Fruit fly (Drosophila melanogaster) Kc167 (cell line): ENCODE data around the gene meso18E.

ENCODE experiments used
- Myc ChIP-seq: fragments of >200 bp; optimal IDR thresholded peaks from 2 replicates; lab custom pipeline; 2017; ENCODE audit warnings: missing external identifiers
- Sin3A ChIP-seq: fragments of >200 bp; optimal IDR thresholded peaks from 2 replicates; lab custom pipeline; 2018; ENCODE audit warnings: missing external identifiers
- h ChIP-seq: fragments of >200 bp; optimal IDR thresholded peaks from 3 replicates; lab custom pipeline; 2018; ENCODE audit warnings: missing external identifiers
- insv ChIP-seq: fragments of >200 bp; optimal IDR thresholded peaks from 3 replicates; lab custom pipeline; 2018; ENCODE audit warnings: missing external identifiers
- psq ChIP-seq: fragments of >200 bp; optimal IDR thresholded peaks from 2 replicates; lab custom pipeline; 2017; ENCODE audit warnings: missing external identifiers
- ttk ChIP-seq: sonication (Bioruptor generic); optimal IDR thresholded peaks from 2 replicates; lab custom pipeline; 2017; ENCODE audit warnings: missing external identifiers

meso18E gene

DNA sequence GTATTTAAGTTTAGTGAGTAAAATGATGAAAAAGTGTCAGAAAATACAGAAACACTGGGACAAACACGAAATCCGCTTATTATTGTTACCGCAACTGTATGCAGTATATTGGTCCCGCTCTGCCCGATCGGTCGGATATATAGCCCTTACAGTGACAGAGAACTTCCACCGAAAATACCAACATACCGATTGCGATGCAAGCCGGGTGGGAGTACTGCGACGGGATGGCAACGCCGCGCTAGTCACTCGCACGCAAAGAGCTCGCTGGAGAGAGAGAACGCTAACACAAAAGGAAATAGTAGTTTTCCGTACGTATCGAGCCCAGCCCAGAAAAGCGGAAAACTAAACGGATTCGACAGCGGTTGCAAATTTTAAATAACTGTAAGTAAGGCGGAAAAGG is 16.0 kb downstream of the meso18E start, which contains the start of gene Cdc42:
Gene Cdc42 (plus strand): TSS at position 247 of the 400 bp plus-strand sequence.
- TF ChIP-seq h (lab: Kevin White, UChicago) (no peak), psq (no peak), insv (lab: Kevin White, UChicago) (no peak), Sin3A (lab: Kevin White, UChicago) (no peak), Myc (no peak), ttk (lab: Kevin White, UChicago) (no peak)

DNA sequence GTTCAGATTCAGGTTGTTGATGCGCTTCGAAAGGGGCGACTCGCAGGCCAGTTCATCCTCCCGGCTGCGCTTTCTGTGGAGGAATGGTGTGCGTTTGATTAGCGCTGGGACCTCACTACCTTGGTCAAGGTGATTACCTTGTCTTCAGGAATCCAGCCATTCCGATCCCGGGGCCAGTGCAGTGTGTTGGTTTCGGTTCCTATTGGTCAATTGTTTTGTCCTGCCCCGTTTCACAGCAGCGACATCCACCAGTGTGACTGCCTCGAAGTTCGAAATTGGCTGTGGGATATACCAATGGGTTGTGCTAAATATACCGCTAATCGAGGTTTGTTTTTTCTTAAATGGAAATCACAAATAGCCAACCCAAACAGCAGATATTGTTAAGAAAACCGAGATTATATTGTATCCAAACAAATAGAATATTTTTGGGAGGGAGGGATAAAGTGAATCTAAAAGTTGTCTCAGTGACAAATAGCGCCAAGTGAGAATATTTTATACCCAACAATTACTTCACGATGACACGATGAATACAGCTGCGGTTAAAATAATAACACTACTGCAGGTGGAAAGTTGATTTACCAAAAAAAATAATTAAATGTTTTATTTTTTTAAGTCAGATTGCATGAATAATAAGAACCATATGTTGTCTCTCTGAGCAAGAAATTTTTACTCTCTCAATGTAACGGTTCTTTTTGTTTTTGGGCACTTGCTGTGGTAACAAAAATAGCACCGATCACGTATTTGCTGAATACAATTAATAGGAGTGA is 17.9 kb downstream of the meso18E start, which contains the start of gene CG14229:
Gene CG14229 (minus strand): TSS at position 459 of the 767 bp plus-strand sequence.
- no peak for TF ChIP-seq psq
- TF ChIP-seq Myc = no peak
- no peak for TF ChIP-seq ttk (lab: Kevin White, UChicago)
- no peak for TF ChIP-seq insv (lab: Kevin White, UChicago)
- no peak for TF ChIP-seq Sin3A (lab: Kevin White, UChicago)
- no peak for TF ChIP-seq h (lab: Kevin White, UChicago)

- TF ChIP-seq Myc = no peak
- peak; percentile 31 for TF ChIP-seq insv (lab: Kevin White, UChicago)
- TF ChIP-seq h (lab: Kevin White, UChicago) = no peak
- TF ChIP-seq Sin3A (lab: Kevin White, UChicago) = no peak
- no peak for TF ChIP-seq psq
- TF ChIP-seq ttk (lab: Kevin White, UChicago) = no peak
Observed at dm6 chrX:19692951-19693698, 19.7 kb downstream of the meso18E start, which contains the start of gene Mer. Gene Mer, minus strand, starts transcription at chrX:19693500.

- TF ChIP-seq insv (lab: Kevin White, UChicago) = no peak
- TF ChIP-seq ttk (lab: Kevin White, UChicago) = no peak
- no peak for TF ChIP-seq h (lab: Kevin White, UChicago)
- no peak for TF ChIP-seq Sin3A (lab: Kevin White, UChicago)
- TF ChIP-seq psq = no peak
- no peak for TF ChIP-seq Myc
Observed at dm6 chrX:19690050-19690449, 22.8 kb downstream of the meso18E start.

dm6 chrX:19688848-19689247 is 24.0 kb downstream of the meso18E start, which contains the start of gene CG14227:
Gene CG14227, minus strand, starts transcription at chrX:19688948.
- TF ChIP-seq psq (no peak), Sin3A (lab: Kevin White, UChicago) (no peak), ttk (lab: Kevin White, UChicago) (no peak), Myc (no peak), insv (lab: Kevin White, UChicago) (no peak), h (lab: Kevin White, UChicago) (no peak)

DNA sequence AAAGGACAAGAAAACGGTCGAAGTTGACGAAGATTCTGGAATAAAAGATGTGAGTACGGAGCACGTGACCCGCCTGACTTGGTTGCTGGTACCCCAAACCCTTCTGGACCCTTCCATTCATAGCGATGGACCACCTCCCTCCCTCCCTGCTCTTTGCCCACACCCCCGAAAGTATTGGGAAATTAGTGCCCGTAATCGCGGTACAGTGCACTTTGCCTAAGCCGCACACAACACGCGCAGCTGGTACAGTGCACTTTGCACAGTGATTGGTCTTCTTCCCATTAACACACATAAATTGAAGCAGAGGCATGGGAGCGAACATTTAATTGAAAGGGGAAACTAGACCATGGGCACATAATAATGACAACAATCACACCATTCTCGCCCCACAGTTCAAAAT is 28.8 kb downstream of the meso18E start:
- TF ChIP-seq ttk (lab: Kevin White, UChicago) = no peak

DNA sequence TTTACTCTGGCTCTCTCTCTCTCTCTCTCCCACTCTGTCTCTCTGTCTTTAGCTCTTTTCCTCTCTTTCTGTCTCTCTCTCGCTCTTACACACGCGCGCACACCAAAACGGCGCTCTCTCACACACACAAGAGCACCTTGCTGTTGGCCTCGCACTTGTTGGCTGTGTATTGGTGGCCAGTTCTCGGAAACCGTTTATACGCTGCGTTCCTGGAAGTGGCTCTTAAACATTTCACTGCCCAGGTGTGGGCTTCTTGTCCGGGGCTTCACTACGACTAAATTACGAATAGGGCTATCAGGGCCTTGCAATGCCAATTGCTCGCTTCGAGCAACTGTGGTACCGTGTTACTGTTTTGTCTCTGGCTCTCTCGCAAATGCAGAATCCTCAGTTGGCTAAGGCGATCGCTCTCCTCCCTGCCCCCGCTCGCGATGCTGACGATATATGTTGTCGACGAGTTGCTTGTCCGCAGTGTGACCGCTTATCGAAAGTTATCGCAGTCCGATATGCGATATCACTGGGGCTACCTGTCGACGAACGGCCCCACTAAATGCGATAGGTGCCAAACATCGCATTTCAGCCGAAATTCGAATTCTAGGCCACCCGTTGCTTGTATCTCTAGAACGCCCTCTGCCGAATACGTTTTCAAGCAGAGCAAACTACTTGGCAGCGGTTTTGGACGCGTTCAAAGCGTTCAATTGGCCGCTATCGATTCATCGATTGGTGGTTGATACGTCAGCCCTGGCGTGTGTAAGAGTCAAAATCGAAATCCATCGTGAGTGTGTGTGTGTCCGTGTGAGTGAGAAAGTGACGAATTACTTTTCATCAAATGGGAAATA is 29.6 kb downstream of the meso18E start, which contains the start of the genes dome and Ubqn:
Gene dome (minus strand): TSS at position 479 of the 836 bp plus-strand sequence.
Gene Ubqn (plus strand): TSS at position 769 of the 836 bp plus-strand sequence.
- TF ChIP-seq h (lab: Kevin White, UChicago) (no peak), Sin3A (lab: Kevin White, UChicago) (no peak), psq (no peak), ttk (lab: Kevin White, UChicago) (no peak), Myc (no peak)

DNA sequence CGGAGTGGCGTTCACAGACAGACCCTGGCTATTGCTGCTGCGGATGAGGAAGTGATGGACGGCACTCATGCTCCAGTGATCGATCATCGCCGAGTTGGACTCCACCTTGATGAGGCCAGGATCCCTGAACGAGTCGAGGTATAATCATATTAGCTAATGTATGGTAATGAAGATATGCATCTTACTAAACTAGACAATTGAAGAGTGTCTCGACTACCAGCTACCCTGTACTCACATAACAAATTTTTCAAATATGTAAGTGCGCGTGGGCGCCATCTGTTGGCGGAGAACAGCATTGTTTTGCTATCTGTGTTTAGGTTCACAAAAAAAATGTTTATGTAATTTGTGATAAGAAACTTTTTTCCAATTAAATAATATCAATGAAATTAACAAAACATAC is 33.6 kb downstream of the meso18E start:
- TF ChIP-seq insv (lab: Kevin White, UChicago) = no peak
- TF ChIP-seq Sin3A (lab: Kevin White, UChicago) = no peak
- no peak for TF ChIP-seq h (lab: Kevin White, UChicago)
- TF ChIP-seq Myc = no peak
- no peak for TF ChIP-seq psq
- TF ChIP-seq ttk (lab: Kevin White, UChicago) = no peak

- TF ChIP-seq Myc (no peak), insv (lab: Kevin White, UChicago) (no peak), ttk (lab: Kevin White, UChicago) (no peak), h (lab: Kevin White, UChicago) (no peak), psq (no peak), Sin3A (lab: Kevin White, UChicago) (no peak)
Observed at dm6 chrX:19675662-19676061, 37.2 kb downstream of the meso18E start, which contains the start of gene et. Gene et, minus strand, starts transcription at chrX:19675891.

DNA sequence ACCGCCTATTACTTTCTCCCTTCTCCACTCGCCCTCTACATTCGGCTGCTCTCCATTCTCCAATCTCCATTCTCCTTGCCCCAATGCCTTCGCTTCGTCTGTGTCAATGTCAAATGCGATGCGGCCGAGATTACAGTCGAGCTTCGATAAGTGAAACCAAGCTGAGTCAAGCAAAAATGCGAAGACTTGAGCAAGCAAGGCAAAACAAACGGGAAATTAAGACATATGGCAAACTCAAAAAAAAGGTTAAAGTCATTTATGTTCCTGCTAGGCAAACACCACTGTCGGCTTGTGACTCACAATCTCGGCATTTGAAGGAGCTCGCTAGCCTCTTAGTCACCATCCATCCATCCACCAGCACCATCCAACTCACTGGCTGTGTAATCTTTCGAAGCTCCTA is 44.4 kb downstream of the meso18E start:
- TF ChIP-seq insv (lab: Kevin White, UChicago) = no peak
- no peak for TF ChIP-seq Sin3A (lab: Kevin White, UChicago)
- no peak for TF ChIP-seq ttk (lab: Kevin White, UChicago)
- no peak for TF ChIP-seq psq
- TF ChIP-seq Myc = no peak
- no peak for TF ChIP-seq h (lab: Kevin White, UChicago)

DNA sequence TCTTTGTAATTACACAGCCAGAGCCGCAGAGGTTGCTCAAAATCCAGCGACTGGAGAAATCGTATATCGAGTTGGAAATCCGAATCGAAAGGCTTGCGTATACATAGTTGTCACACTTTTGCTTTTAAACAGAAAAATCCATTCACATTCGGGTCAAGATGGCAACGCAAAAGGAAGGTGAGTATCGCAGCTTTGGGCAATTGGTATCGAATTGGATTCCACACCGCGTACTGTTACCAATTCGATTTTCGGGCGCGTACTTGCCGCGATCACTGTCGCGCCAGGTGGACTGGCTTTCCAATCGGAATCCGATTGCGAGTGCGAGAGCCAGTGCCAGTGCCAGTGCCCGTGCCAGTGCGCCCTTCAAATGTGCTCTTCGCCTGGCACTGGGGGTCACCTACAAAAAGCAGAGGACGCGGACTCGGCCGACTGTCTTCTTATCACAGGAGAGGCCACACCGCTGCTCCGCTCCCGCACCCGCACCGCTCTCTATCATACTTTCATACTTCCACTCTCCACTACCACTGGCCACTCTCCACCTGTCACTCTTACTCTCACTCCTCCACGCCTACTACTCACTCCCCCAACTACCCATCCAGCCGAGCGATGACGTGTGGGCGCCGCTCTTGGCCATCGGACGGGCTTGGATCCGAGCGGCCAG is 45.3 kb downstream of the meso18E start:
- TF ChIP-seq insv (lab: Kevin White, UChicago) (no peak), ttk (lab: Kevin White, UChicago) (no peak), h (lab: Kevin White, UChicago) (no peak), Myc (no peak), psq (no peak), Sin3A (lab: Kevin White, UChicago) (no peak)
